Worm (Caenorhabditis elegans) whole organism, dauer: ENCODE measurements around the gene snb-1.

Source experiments
- unc-62 ChIP-seq: sonication (generic microtip); optimal IDR thresholded peaks from 2 replicates; lab custom pipeline; 2017; ENCODE audit warnings: missing biosample characterization, missing genetic modification reagents, missing genetic modification characterization

Gene snb-1

ce11 chrV:6656451-6657115 is at the start of gene snb-1:
Gene snb-1, minus strand, starts transcription at chrV:6656501.
- no peak for TF ChIP-seq unc-62

ce11 chrV:6705367-6705766 is 49.1 kb upstream of the snb-1 start:
- TF ChIP-seq unc-62 = no peak

ce11 chrV:6704482-6704881 is 48.2 kb upstream of the snb-1 start:
- no peak for TF ChIP-seq unc-62

ce11 chrV:6702692-6703091 is 46.4 kb upstream of the snb-1 start, which contains the start of gene era-1:
Gene era-1, plus strand, starts transcription at chrV:6703057.
- TF ChIP-seq unc-62 = no peak

ce11 chrV:6699833-6700232 is 43.5 kb upstream of the snb-1 start:
- TF ChIP-seq unc-62 = no peak

DNA sequence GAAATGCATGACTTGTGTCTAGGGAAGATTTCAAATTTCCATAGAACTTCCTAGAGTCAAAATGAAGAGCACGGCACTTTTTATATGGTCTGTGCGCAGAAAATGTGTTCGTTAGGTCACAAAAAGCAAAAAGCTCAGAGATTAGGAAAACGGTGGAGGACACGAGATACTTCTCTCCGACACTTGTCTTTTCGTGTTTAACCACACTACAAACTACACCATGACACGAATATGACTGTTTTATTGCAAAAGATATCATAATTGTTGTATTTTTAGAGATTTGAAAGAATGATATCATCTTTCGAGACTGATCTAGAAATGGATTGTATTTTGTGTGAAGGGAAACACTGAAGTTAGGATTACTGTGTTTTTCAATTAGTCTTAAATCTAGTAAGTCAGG is 42.7 kb upstream of the snb-1 start:
- no peak for TF ChIP-seq unc-62

ce11 chrV:6697552-6697951 is 41.3 kb upstream of the snb-1 start, which contains the start of gene W02F12.2:
Gene W02F12.2, minus strand, starts transcription at chrV:6697652.
- no peak for TF ChIP-seq unc-62

ce11 chrV:6694668-6695067 is 38.4 kb upstream of the snb-1 start, which contains the start of gene W02F12.8:
Gene W02F12.8, minus strand, starts transcription at chrV:6694768.
- TF ChIP-seq unc-62 = no peak

DNA sequence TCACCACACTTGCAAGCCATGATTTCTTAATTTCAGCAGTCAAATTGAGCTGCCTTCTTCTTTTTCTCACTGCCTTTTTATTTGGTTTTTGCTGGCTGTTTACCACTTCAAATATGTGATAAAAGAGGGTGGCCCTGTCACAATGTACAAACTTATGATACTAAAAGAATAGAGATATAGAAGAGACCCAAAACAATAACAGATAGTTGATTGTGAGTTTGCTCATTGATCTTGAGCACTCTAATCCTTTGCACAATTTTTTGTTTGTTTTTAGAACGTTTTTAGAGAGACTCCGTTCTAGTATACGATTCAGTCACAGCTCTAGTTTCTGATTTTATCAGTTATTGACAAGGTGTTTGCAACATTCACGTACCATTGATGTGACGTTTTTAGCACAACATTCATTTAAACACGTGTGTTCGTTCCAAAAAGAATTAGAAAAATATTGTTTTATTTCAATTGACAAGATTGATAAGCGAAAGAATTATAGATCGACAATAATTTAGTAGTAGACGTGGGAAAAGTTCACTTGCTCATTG is 35.6 kb upstream of the snb-1 start, which contains the start of gene mtl-1:
mtl-1 (minus strand) TSS at position 51 of the 539 bp plus-strand sequence.
- TF ChIP-seq unc-62 = no peak

DNA sequence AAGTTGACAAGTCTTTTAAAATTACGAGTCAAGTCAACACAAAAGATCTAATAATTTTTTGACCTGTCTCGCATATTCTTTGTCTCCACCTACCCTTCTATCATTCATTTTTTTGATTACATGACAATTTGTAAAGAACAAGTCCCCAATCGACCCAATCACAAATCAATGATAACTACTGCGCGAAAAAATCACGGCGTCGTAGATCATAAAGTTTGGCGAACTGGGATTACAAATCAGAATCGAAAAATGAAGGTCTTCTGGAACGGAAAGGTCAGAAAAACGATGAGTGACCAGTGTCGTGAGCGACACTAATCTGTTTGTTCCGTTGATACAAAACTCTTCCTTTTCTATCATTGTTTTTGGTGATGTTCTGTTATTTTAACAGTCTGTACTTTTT is 33.8 kb upstream of the snb-1 start:
- no peak for TF ChIP-seq unc-62

- TF ChIP-seq unc-62 = no peak
Observed at ce11 chrV:6688392-6688791, 32.1 kb upstream of the snb-1 start, which contains the start of gene K11G9.5. Gene K11G9.5, minus strand, starts transcription at chrV:6688492.

DNA sequence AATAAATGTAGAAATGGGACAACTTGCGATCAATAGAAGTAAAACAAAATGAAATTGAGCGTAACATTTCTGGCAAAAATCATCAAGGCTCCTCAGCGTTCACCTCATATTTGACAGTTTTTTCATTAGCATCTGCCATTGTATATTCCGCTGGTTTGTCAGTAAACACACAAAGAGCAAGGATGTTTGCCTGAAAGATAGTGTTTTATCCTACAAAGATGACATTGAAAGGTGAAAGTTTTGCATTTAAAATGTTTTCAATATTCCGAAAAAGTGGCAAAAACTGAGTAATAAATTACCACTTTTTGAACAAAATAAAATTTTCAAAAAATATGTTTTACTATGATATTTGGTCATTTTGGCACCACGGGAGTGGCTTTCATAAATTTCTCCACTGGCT is 29.7 kb upstream of the snb-1 start:
- TF ChIP-seq unc-62 = no peak

DNA sequence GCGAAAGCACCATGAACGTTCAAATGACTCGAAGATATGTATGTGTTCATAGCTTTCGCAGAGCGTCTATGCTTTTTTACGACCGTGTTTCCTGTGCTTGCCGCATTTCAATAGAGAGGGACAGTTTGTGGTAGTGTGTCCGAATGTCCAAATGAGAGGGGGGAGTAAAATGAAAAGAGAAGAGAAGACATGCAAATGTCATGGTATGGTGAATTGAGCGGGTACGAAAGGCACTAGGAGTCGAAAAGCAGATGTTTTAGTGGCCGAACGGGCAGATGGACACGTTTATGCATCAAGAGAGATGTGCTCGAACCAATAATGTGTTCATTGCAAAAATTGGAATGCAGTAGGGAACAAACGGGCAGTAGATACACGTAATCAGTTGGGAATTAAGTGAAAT is 29.2 kb upstream of the snb-1 start:
- no peak for TF ChIP-seq unc-62

ce11 chrV:6684541-6684940 is 28.2 kb upstream of the snb-1 start:
- no peak for TF ChIP-seq unc-62

DNA sequence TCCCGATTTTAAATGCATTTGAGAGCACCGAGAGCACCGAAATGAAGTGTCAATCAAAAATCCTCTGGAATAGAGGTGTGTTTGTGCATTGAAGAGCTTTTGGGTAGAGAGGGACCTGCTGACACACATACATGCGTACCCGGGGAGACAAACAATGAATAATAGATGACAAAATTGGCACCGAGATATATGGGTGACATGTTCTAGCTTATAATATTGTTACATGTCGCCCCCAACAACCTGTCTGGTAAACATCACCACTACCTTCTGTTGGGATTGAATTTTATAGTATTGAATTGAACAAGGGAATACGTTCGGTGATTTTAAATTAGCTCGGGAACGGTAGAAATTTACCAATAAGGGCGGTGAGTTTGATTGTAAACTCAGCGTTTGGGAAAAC is 27.4 kb upstream of the snb-1 start:
- no peak for TF ChIP-seq unc-62

DNA sequence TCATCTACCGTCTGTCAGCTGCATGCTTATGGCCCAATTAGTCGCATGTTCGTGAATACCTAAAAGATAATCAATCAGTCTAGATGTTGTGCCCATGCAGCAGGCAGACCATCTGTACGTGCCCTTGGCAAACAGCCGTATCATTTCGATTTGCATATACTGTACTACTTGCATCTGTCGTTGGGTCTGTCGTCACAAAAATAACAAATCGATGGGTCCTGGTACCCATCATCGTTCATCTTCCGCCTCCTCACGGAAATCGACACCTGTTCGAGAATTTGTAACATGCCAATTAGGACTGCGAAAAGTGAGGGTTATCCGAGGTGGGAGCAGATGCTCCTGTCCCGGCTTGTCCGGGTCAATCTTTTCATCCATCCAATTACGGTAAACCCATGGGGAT is 27.0 kb upstream of the snb-1 start:
- TF ChIP-seq unc-62 = no peak

ce11 chrV:6681501-6681900 is 25.2 kb upstream of the snb-1 start, which contains the start of gene egl-46:
Gene egl-46, minus strand, starts transcription at chrV:6681573.
- no peak for TF ChIP-seq unc-62

DNA sequence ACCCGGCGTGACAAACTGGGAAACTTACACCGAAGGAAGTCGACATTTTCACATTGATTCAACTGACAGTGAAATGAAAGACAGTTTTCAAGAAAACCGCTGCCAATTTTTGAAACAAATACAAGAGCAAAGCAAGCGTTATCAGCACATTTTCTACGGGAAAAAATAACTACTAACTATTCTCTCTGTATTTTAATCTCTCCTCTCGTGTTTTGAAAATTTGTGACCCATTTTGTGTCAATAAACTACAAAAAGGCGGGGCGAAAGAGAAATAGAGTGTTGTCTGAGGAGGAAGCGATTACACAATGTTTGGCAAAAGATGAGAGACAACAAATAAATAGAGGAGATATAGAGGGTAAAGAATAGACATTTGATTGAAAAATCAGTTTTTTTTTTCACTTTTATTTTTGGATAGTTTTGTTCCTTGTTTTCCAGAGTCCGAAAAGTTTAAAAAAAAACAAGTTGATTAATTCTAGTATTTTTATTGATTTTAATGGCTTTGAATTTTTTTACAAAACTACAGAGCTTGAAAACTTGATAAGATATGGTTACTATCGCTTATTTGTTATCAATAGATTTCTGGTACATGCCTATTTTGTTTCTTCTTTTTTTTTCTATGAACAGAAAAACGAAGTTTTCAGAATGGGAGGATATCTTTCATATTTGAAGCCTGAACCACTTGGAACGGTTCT is 20.0 kb upstream of the snb-1 start, which contains the start of gene cest-34:
cest-34 (plus strand) TSS at position 642 of the 692 bp plus-strand sequence.
- no peak for TF ChIP-seq unc-62
